Worm (Caenorhabditis elegans): ENCODE measurements around the gene psd-1.

DNA sequence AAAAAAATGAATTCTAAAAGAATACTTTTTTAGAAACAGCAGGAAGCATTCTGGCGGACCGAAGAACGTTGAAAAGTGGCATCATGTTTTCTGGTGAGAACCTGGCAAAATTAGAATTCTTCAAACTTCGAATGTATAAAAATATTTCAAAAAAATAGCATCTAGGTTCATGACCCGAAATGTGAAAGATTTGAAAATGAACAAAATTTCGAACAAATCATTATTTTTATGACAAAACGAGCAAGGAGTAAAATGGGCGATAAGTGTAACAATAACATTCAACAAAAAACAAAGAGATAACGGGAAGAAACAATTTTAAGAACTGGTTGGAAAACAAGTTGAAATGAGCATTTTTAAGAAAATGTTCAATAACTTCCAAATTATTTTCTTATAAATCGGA, at the start of gene psd-1:
- no peak for TF ChIP-seq ceh-45 (GFP tag; IDR thresholded peaks at IDR 0.05)
- TF ChIP-seq pqm-1 (tag; optimal IDR thresholded peaks at IDR 0.05) = no peak
- no peak for TF ChIP-seq pha-4 (tag; optimal IDR thresholded peaks at IDR 0.05)
- TF ChIP-seq nhr-11 (tag; optimal IDR thresholded peaks at IDR 0.05) = no peak
- no peak for TF ChIP-seq eyg-1 (tag; optimal IDR thresholded peaks at IDR 0.05)
- TF ChIP-seq ceh-19 (GFP tag; optimal IDR thresholded peaks at IDR 0.05) = no peak
